Fruit fly (Drosophila melanogaster): ENCODE data around the gene jvl.

DNA sequence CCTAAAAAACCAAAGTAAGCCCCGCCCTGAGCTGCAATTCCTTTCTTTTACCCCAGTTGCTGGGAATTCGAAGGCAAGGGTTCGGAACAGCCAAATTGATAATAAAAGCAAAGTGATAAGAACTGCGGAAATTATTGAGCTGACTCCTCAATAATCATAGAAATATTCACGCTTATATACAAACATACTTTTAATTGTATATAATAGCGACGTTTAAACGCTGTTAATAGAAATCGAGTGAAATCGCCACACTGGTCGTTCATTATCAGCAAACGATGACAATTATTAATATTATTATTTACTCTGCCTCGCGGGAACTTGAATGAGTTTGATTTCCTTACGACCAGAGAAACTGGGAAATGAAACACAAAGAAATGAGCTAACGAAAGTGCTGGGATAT lies 5.4 kb upstream of the jvl start:
- TF ChIP-seq EcR (GFP tag; optimal IDR thresholded peaks at IDR 0.05) (no peak), pan (optimal IDR thresholded peaks at IDR 0.05) (no peak), CG8478 (optimal IDR thresholded peaks at IDR 0.05) (no peak), psq (optimal IDR thresholded peaks at IDR 0.05) (no peak)

All from whole organism.